Worm (Caenorhabditis elegans) whole organism, young adult: ENCODE results near the gene srd-4.

ENCODE experiments used
- dpl-1 ChIP-seq: fragments of 150-350 bp; optimal IDR thresholded peaks from 2 replicates; lab custom pipeline; 2014; ENCODE audit warnings: missing biosample characterization, missing genetic modification reagents, missing genetic modification characterization
- egl-18 ChIP-seq: fragments of 200-800 bp; sonication (Bioruptor generic); IDR thresholded peaks from 2 replicates; pipeline ENCODE4 v1.3.6; 2022; ENCODE audit warnings: missing genetic modification reagents, missing genetic modification characterization, missing compliant biosample characterization
- lin-35 ChIP-seq, 3 experiments: fragments of 150-350 bp in 2 of 3; sonication (generic microtip) in 1 of 3; optimal IDR thresholded peaks; 2 replicates each; lab custom pipeline; 2014 to 2018; ENCODE audit warnings: missing biosample characterization in 3 of 3, missing genetic modification characterization in 3 of 3, missing genetic modification reagents in 3 of 3
- madf-10 ChIP-seq: sonication (generic microtip); optimal IDR thresholded peaks from 2 replicates; lab custom pipeline; 2016; ENCODE audit warnings: mild to moderate bottlenecking, missing genetic modification characterization, missing compliant biosample characterization
- snpc-4 ChIP-seq, 5 experiments: fragments of 150-350 bp in 1 of 5; sonication (generic microtip) in 4 of 5; optimal IDR thresholded peaks; 2 replicates each; lab custom pipeline; 2014 to 2018; ENCODE audit warnings: missing genetic modification characterization in 5 of 5, missing biosample characterization in 3 of 5, antibody characterized with exemption in 2 of 5, mild to moderate bottlenecking in 2 of 5, missing compliant biosample characterization in 2 of 5, missing genotype in 2 of 5, moderate library complexity in 2 of 5, missing genetic modification reagents in 1 of 5
- unc-130 ChIP-seq: sonication (generic microtip); optimal IDR thresholded peaks from 2 replicates; lab custom pipeline; 2016; ENCODE audit warnings: missing genetic modification reagents, missing genetic modification characterization, missing compliant biosample characterization
- unc-62 ChIP-seq: fragments of 150-350 bp; optimal IDR thresholded peaks from 2 replicates; lab custom pipeline; 2014; ENCODE audit warnings: missing biosample characterization, missing genetic modification reagents, missing genetic modification characterization
- ztf-26 ChIP-seq: sonication (generic microtip); optimal IDR thresholded peaks from 2 replicates; lab custom pipeline; 2017; ENCODE audit warnings: missing genetic modification characterization, missing compliant biosample characterization

DNA sequence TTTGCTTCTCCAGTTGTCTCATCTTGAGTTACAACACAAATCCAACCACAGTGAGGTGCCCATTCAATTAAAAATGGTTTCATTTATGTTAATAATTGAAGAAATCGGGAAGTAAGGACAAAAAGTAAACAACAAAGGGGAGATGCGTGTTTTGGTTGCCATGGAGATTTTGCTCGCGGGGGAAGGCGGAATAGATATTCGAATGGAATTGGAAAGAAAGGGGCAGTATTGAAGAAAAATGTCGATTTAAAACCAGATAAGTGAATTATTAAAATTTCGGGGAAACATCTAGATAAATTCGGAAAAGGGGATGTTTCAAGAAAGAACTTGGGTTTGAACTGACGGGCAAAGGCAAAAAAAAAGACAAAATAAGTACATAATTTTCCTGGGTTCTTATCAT lies 34.1 kb upstream of the srd-4 start, which contains the start of gene che-11:
- TF ChIP-seq ztf-26, result no peak
- no peak for TF ChIP-seq unc-130 (GFP tag; lab: Kevin White, UChicago)
- TF ChIP-seq snpc-4 (GFP tag; optimal IDR thresholded peaks at IDR 0.05; lab: Kevin White, UChicago), result no peak
- TF ChIP-seq snpc-4 (tag; optimal IDR thresholded peaks at IDR 0.05; lab: Kevin White, UChicago), result no peak
- TF ChIP-seq unc-62 (GFP tag; lab: Kevin White, UChicago), result no peak
- no peak for TF ChIP-seq egl-18
- TF ChIP-seq dpl-1 (GFP tag; lab: Kevin White, UChicago), result no peak
- TF ChIP-seq madf-10 (tag; lab: Kevin White, UChicago), result no peak
- no peak for TF ChIP-seq lin-35 (GFP tag; optimal IDR thresholded peaks at IDR 0.05; lab: Kevin White, UChicago)
